Worm (Caenorhabditis elegans) whole organism, L3 larva: ENCODE results near the gene R08D7.7.

Source experiments
- aly-2 ChIP-seq: fragments of 150-350 bp; optimal IDR thresholded peaks from 2 replicates; lab custom pipeline; 2014; ENCODE audit warnings: missing biosample characterization, missing genetic modification characterization
- nfya-1 ChIP-seq: sonication (generic microtip); optimal IDR thresholded peaks from 2 replicates; lab custom pipeline; 2017; ENCODE audit warnings: missing genetic modification characterization, mild to moderate bottlenecking, missing compliant biosample characterization, antibody characterized with exemption, moderate library complexity; ENCODE audit not compliant: insufficient read depth
- nhr-11 ChIP-seq: fragments of 150-350 bp; optimal IDR thresholded peaks from 2 replicates; lab custom pipeline; 2014; ENCODE audit warnings: missing biosample characterization, missing genetic modification characterization
- nhr-237 ChIP-seq: fragments of 150-350 bp; optimal IDR thresholded peaks from 2 replicates; lab custom pipeline; 2014; ENCODE audit warnings: missing biosample characterization, missing genetic modification characterization
- nhr-28 ChIP-seq: fragments of 150-350 bp; optimal IDR thresholded peaks from 2 replicates; lab custom pipeline; 2014; ENCODE audit warnings: missing biosample characterization, missing genetic modification characterization
- nhr-67 ChIP-seq: fragments of 150-350 bp; optimal IDR thresholded peaks from 2 replicates; lab custom pipeline; 2014; ENCODE audit warnings: missing biosample characterization, missing genetic modification characterization
- pha-4 ChIP-seq: fragments of 150-350 bp; optimal IDR thresholded peaks from 2 replicates; lab custom pipeline; 2014; ENCODE audit warnings: missing biosample characterization, missing genetic modification reagents, missing genetic modification characterization
- unc-39 ChIP-seq: sonication (generic microtip); optimal IDR thresholded peaks from 4 replicates; lab custom pipeline; 2017; ENCODE audit warnings: missing biosample characterization, missing genetic modification characterization

- no peak for TF ChIP-seq nhr-11 (tag; lab: Kevin White, UChicago)
- TF ChIP-seq nfya-1 (tag; lab: Kevin White, UChicago): no peak
- no peak for TF ChIP-seq nhr-67 (tag; lab: Kevin White, UChicago)
- TF ChIP-seq aly-2: no peak
- no peak for TF ChIP-seq unc-39
- TF ChIP-seq nhr-237 (tag; lab: Kevin White, UChicago): no peak
- no peak for TF ChIP-seq pha-4 (tag; lab: Kevin White, UChicago)
- no peak for TF ChIP-seq nhr-28
Measured at ce11 chrIII:8985461-8985860, 4.4 kb upstream of the R08D7.7 start.
